Fruit fly (Drosophila melanogaster) whole organism, adult: ENCODE data around the gene CG8564.

Experiments
- CG11617 ChIP-seq: fragments of 200-800 bp; sonication (Bioruptor generic); optimal IDR thresholded peaks from 2 replicates; lab custom pipeline; 2017; ENCODE audit warnings: mild to moderate bottlenecking, missing biosample characterization, missing genetic modification reagents, missing genetic modification characterization
- CG12768 ChIP-seq: fragments of 200-800 bp; sonication (Bioruptor generic); optimal IDR thresholded peaks from 2 replicates; lab custom pipeline; 2017; ENCODE audit warnings: missing biosample characterization, missing genetic modification characterization, mild to moderate bottlenecking, moderate library complexity, missing genetic modification reagents
- CG14711 ChIP-seq: fragments of 200-800 bp; sonication (Bioruptor generic); optimal IDR thresholded peaks from 2 replicates; lab custom pipeline; 2018; ENCODE audit warnings: missing biosample characterization, mild to moderate bottlenecking, missing genetic modification characterization, moderate library complexity
- CG33017 ChIP-seq: fragments of 200-800 bp; sonication (Bioruptor generic); optimal IDR thresholded peaks from 2 replicates; lab custom pipeline; 2018; ENCODE audit warnings: missing biosample characterization, mild to moderate bottlenecking, missing genetic modification characterization, moderate library complexity
- CG5204 ChIP-seq: fragments of 200-800 bp; sonication (Bioruptor generic); optimal IDR thresholded peaks from 2 replicates; lab custom pipeline; 2016; ENCODE audit warnings: missing biosample characterization, missing genetic modification characterization
- CG7101 ChIP-seq: fragments of 200-800 bp; sonication (Bioruptor generic); optimal IDR thresholded peaks from 2 replicates; lab custom pipeline; 2018; ENCODE audit warnings: missing biosample characterization, mild to moderate bottlenecking, missing genetic modification characterization, moderate library complexity
- Hr96 ChIP-seq: fragments of 200-800 bp; sonication (Bioruptor generic); optimal IDR thresholded peaks from 2 replicates; lab custom pipeline; 2016; ENCODE audit warnings: missing biosample characterization, missing genetic modification characterization
- Mnt ChIP-seq: fragments of 200-800 bp; sonication (Bioruptor generic); optimal IDR thresholded peaks from 2 replicates; lab custom pipeline; 2016; ENCODE audit warnings: missing biosample characterization, mild to moderate bottlenecking, missing genetic modification characterization
- cic ChIP-seq: fragments of 200-800 bp; sonication (Bioruptor generic); optimal IDR thresholded peaks from 2 replicates; lab custom pipeline; 2017; ENCODE audit warnings: missing biosample characterization, mild to moderate bottlenecking, missing genetic modification characterization, moderate library complexity
- cnc ChIP-seq, 2 experiments: fragments of >200 bp; optimal IDR thresholded peaks; 2 replicates each; lab custom pipeline; 2017
- ovo ChIP-seq: fragments of 200-800 bp; sonication (Bioruptor generic); optimal IDR thresholded peaks from 2 replicates; lab custom pipeline; 2016; ENCODE audit warnings: missing biosample characterization, missing genetic modification characterization
- toe ChIP-seq: fragments of 200-800 bp; sonication (Bioruptor generic); optimal IDR thresholded peaks from 2 replicates; lab custom pipeline; 2016; ENCODE audit warnings: missing biosample characterization, missing genetic modification characterization

dm6 chr3L:7339216-7339742 lies 48.4 kb downstream of the CG8564 start, which contains the start of the genes lark and eco:
- TF ChIP-seq CG5204 (GFP tag; lab: Kevin White, UChicago) = no peak
- TF ChIP-seq CG33017 (tag; lab: Kevin White, UChicago) = no peak
- no peak for TF ChIP-seq CG7101 (tag; lab: Kevin White, UChicago)
- TF ChIP-seq cnc (optimal IDR thresholded peaks at IDR 0.05; lab: Kevin White, UChicago) = no peak
- peak; percentile 11 for TF ChIP-seq Mnt
- no peak for TF ChIP-seq toe (GFP tag; lab: Kevin White, UChicago)
- TF ChIP-seq ovo (GFP tag; lab: Kevin White, UChicago) = no peak
- TF ChIP-seq CG11617 (GFP tag; lab: Kevin White, UChicago) = no peak
- TF ChIP-seq cic (GFP tag; lab: Kevin White, UChicago) = no peak
- TF ChIP-seq CG14711 (tag; lab: Kevin White, UChicago) = peak; percentile 61
- peak; percentile 3 for TF ChIP-seq CG12768
- no peak for TF ChIP-seq Hr96 (GFP tag; lab: Kevin White, UChicago)
